Worm (Caenorhabditis elegans) whole organism, young adult: ENCODE measurements around the gene pho-10.

ENCODE experiments used
- F49E8.2 ChIP-seq: sonication (generic microtip); optimal IDR thresholded peaks from 3 replicates; lab custom pipeline; 2017; ENCODE audit warnings: missing genetic modification characterization, mild to moderate bottlenecking, missing compliant biosample characterization, antibody characterized with exemption, moderate library complexity; ENCODE audit not compliant: insufficient read depth
- madf-10 ChIP-seq: sonication (generic microtip); optimal IDR thresholded peaks from 2 replicates; lab custom pipeline; 2016; ENCODE audit warnings: mild to moderate bottlenecking, missing genetic modification characterization, missing compliant biosample characterization
- unc-62 ChIP-seq: fragments of 150-350 bp; optimal IDR thresholded peaks from 2 replicates; lab custom pipeline; 2014; ENCODE audit warnings: missing biosample characterization, missing genetic modification reagents, missing genetic modification characterization

DNA sequence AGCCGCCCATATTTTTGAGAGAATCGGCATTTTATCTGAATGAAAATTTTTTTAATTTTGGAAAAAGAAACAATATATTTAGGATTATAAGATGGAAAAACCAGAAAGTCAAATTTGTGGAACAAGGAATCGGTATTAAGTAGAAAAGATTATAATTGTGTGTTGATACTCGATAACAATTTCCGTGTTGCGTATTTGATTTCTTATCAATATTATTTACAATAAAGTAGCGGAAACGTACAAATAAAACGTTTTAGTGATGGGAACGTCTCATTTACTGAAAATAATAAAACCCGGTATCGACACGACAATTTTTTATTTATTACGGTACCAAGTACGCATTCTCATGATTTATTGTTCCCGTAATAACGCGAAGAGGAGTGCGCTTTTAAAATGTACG lies 16.5 kb upstream of the pho-10 start, which contains the start of gene C05C10.3:
- TF ChIP-seq unc-62 (GFP tag; lab: Kevin White, UChicago) (no peak), madf-10 (no peak), F49E8.2 (tag; lab: Kevin White, UChicago) (no peak)
